Fruit fly (Drosophila melanogaster): Measurements from ENCODE around the gene lark.

dm6 chr3L:7344965-7345427, 5.9 kb downstream of the lark start, which contains the start of gene Cln7:
- TF ChIP-seq insv (optimal IDR thresholded peaks at IDR 0.05) (no peak), ttk (optimal IDR thresholded peaks at IDR 0.05) (no peak), Myc (optimal IDR thresholded peaks at IDR 0.05) (no peak), h (optimal IDR thresholded peaks at IDR 0.05) (no peak), Sin3A (optimal IDR thresholded peaks at IDR 0.05) (no peak), psq (optimal IDR thresholded peaks at IDR 0.05) (no peak)

Data from Kc167 (cell line).